Worm (Caenorhabditis elegans): ENCODE measurements around the gene rrp-1.
A peak's percentile ranks its signal among the peaks of the same experiment; 100 is the strongest.

- TF ChIP-seq fos-1 (tag; optimal IDR thresholded peaks at IDR 0.05) (peak; percentile 7), elt-1 (tag; optimal IDR thresholded peaks at IDR 0.05) (no peak), nhr-237 (tag; optimal IDR thresholded peaks at IDR 0.05) (no peak), zag-1 (tag; optimal IDR thresholded peaks at IDR 0.05) (no peak)
Measured at ce11 chrIV:10017633-10018032, 35.6 kb upstream of the rrp-1 start, which contains the start of gene F44D12.2.
